Worm (Caenorhabditis elegans): ENCODE measurements around the gene F09C8.1.

F09C8.1 gene

DNA sequence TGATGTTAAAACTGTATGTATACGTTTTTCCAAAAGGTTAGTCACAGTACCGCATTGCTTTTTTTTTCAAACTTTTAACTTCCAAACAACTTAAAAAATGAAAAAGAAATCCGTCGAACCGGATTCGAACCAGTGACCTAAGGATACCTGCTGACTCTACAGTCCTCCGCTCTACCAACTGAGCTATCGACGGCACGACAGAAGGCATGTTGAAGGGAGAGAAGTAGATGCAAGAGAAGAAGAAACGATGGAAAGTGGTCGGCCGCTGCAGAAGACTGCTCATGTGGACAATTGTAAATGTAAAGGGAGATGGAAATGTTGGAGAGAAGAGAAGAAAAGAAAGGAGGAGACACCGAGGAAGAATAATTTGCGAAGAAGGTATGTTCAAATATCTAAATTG, 46.3 kb upstream of the F09C8.1 start (continued):
- TF ChIP-seq fkh-2 (tag; optimal IDR thresholded peaks at IDR 0.05) (no peak), unc-62 (GFP tag; optimal IDR thresholded peaks at IDR 0.05) (peak; percentile 4), mdl-1 (tag; optimal IDR thresholded peaks at IDR 0.05) (peak; percentile 3), nhr-12 (tag; optimal IDR thresholded peaks at IDR 0.05) (no peak), nhr-23 (tag; optimal IDR thresholded peaks at IDR 0.05) (peak; percentile 79), elt-2 (tag; optimal IDR thresholded peaks at IDR 0.05) (peak; percentile 48), fkh-10 (GFP tag; optimal IDR thresholded peaks at IDR 0.05) (peak; percentile 2)

ce11 chrX:16209122-16209521, 45.8 kb upstream of the F09C8.1 start:
- TF ChIP-seq nhr-67 (tag; optimal IDR thresholded peaks at IDR 0.05), result no peak
- TF ChIP-seq nhr-12 (tag; optimal IDR thresholded peaks at IDR 0.05), result no peak
- no peak for TF ChIP-seq lin-39 (tag; optimal IDR thresholded peaks at IDR 0.05)
- TF ChIP-seq ceh-82 (tag; optimal IDR thresholded peaks at IDR 0.05), result no peak
- TF ChIP-seq ceh-16 (tag; optimal IDR thresholded peaks at IDR 0.05), result no peak
- no peak for TF ChIP-seq nhr-43 (tag; optimal IDR thresholded peaks at IDR 0.05; ENCODE audit: poor library complexity, severe bottlenecking)
- no peak for TF ChIP-seq nhr-28 (tag; optimal IDR thresholded peaks at IDR 0.05)
- TF ChIP-seq egl-27 (tag; optimal IDR thresholded peaks at IDR 0.05), result no peak
- TF ChIP-seq nhr-237 (tag; optimal IDR thresholded peaks at IDR 0.05), result no peak
- no peak for TF ChIP-seq daf-12 (tag; optimal IDR thresholded peaks at IDR 0.05)
- TF ChIP-seq tbx-2 (tag; optimal IDR thresholded peaks at IDR 0.05), result no peak

ce11 chrX:16208667-16209066, 45.3 kb upstream of the F09C8.1 start:
- no peak for TF ChIP-seq unc-39 (tag; optimal IDR thresholded peaks at IDR 0.05)
- no peak for TF ChIP-seq fos-1 (tag; optimal IDR thresholded peaks at IDR 0.05)
- no peak for TF ChIP-seq snpc-4 (tag; optimal IDR thresholded peaks at IDR 0.05)
- TF ChIP-seq mml-1 (tag; optimal IDR thresholded peaks at IDR 0.05), result no peak

ce11 chrX:16208123-16208522, 44.8 kb upstream of the F09C8.1 start:
- no peak for TF ChIP-seq sea-2 (GFP tag; optimal IDR thresholded peaks at IDR 0.05)
- no peak for TF ChIP-seq nhr-11 (tag; optimal IDR thresholded peaks at IDR 0.05)
- TF ChIP-seq ZK546.5 (tag; optimal IDR thresholded peaks at IDR 0.05), result no peak

DNA sequence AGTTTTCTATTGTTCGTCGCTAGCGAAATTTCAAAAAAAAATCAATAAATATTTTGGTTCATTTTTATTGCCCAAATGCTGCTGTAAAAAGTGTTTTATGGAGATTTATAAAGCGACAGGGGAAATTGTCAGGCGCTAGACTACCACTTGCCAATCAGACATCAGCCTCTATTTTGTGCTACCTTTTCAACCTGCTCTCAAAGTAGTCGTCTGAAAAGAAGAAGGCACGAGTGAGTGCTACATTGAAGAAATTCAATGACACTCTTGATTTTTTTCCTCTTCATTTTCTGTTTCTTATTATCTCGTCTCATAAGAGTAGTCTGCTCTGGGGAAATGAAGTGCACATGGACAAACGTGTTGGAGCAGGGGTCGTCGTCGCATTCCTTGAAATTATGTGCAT, 42.6 kb upstream of the F09C8.1 start:
- TF ChIP-seq snpc-4 (tag; optimal IDR thresholded peaks at IDR 0.05) (peak; percentile 60), ztf-11 (tag; optimal IDR thresholded peaks at IDR 0.05) (no peak), fkh-2 (tag; optimal IDR thresholded peaks at IDR 0.05) (no peak), mml-1 (tag; optimal IDR thresholded peaks at IDR 0.05) (no peak), aly-2 (tag; optimal IDR thresholded peaks at IDR 0.05) (no peak), ZK546.5 (tag; optimal IDR thresholded peaks at IDR 0.05) (no peak), eor-1 (tag; optimal IDR thresholded peaks at IDR 0.05) (no peak), egl-27 (tag; optimal IDR thresholded peaks at IDR 0.05) (no peak), nhr-12 (tag; optimal IDR thresholded peaks at IDR 0.05) (no peak), nfya-1 (tag; optimal IDR thresholded peaks at IDR 0.05; ENCODE audit: insufficient read depth) (peak; percentile 54), pqm-1 (tag; optimal IDR thresholded peaks at IDR 0.05) (peak; percentile 12), nhr-76 (tag; optimal IDR thresholded peaks at IDR 0.05) (no peak), tbx-2 (tag; optimal IDR thresholded peaks at IDR 0.05) (peak; percentile 84), skn-1 (tag; optimal IDR thresholded peaks at IDR 0.05) (peak; percentile 72), hmg-11 (tag; optimal IDR thresholded peaks at IDR 0.05) (peak; percentile 77), fkh-10 (GFP tag; optimal IDR thresholded peaks at IDR 0.05) (peak; percentile 61), ceh-16 (tag; optimal IDR thresholded peaks at IDR 0.05) (no peak), nhr-25 (tag; optimal IDR thresholded peaks at IDR 0.05) (peak; percentile 43), daf-12 (tag; optimal IDR thresholded peaks at IDR 0.05) (no peak), ama-1 (optimal IDR thresholded peaks at IDR 0.05) (no peak), egl-5 (tag; optimal IDR thresholded peaks at IDR 0.05) (peak; percentile 20), nhr-11 (tag; optimal IDR thresholded peaks at IDR 0.05) (peak; percentile 50), nhr-67 (tag; optimal IDR thresholded peaks at IDR 0.05) (no peak), unc-62 (GFP tag; optimal IDR thresholded peaks at IDR 0.05) (no peak), nhr-77 (tag; optimal IDR thresholded peaks at IDR 0.05) (peak; percentile 39), lin-39 (tag; optimal IDR thresholded peaks at IDR 0.05) (peak; percentile 54), lin-15B (tag; optimal IDR thresholded peaks at IDR 0.05) (no peak), jun-1 (tag; optimal IDR thresholded peaks at IDR 0.05) (peak; percentile 81), nhr-28 (tag; optimal IDR thresholded peaks at IDR 0.05) (no peak), fos-1 (tag; optimal IDR thresholded peaks at IDR 0.05) (no peak), elt-3 (tag; optimal IDR thresholded peaks at IDR 0.05) (no peak), zag-1 (tag; optimal IDR thresholded peaks at IDR 0.05) (no peak), ceh-9 (tag; optimal IDR thresholded peaks at IDR 0.05) (no peak), ceh-28 (tag; optimal IDR thresholded peaks at IDR 0.05) (peak; percentile 95), mdl-1 (tag; optimal IDR thresholded peaks at IDR 0.05) (no peak), nhr-43 (tag; optimal IDR thresholded peaks at IDR 0.05; ENCODE audit: poor library complexity, severe bottlenecking) (peak; percentile 44), pha-4 (tag; optimal IDR thresholded peaks at IDR 0.05) (peak; percentile 74), elt-1 (tag; optimal IDR thresholded peaks at IDR 0.05) (no peak)
